Fruit fly (Drosophila melanogaster): Measurements from ENCODE around the gene CG10195.

DNA sequence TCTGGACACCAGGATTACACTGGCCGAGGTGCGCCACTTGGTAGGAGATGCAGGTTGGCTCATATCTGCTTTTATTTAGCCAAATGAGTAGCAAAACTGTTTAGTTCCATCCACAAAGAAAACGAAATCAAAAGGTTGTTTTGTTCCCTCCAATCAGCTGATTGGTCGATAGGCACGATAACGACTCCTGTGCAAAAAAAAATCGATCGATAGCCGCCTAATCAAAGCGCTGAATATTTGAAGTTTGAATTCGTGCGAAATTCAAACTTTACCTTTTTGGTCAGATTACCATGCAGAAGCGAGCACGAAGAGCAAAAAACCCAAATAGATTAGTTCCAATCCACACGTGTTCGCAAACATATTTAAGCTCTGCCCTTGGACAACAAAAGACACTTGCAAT is at the start of gene CG10195, which contains the start of gene CG13084:
- TF ChIP-seq foxo (GFP tag; optimal IDR thresholded peaks at IDR 0.05) (no peak), sage (GFP tag; optimal IDR thresholded peaks at IDR 0.05) (no peak), OdsH (GFP tag; optimal IDR thresholded peaks at IDR 0.05) (no peak), psq (GFP tag; optimal IDR thresholded peaks at IDR 0.05) (no peak)

All from whole organism, wandering third instar larva.